Worm (Caenorhabditis elegans) whole organism, young adult: ENCODE data around the gene F40G9.7.
A peak's percentile ranks its signal among the peaks of the same experiment; 100 is the strongest.

ENCODE experiments used
- B0035.1 ChIP-seq: sonication (generic microtip); optimal IDR thresholded peaks from 2 replicates; lab custom pipeline; 2016; ENCODE audit warnings: missing genetic modification characterization, mild to moderate bottlenecking, missing compliant biosample characterization, missing genotype, missing genetic modification reagents
- C06A6.2 ChIP-seq: fragments of 200-800 bp; sonication (Bioruptor generic); conservative IDR thresholded peaks from 2 replicates; pipeline ENCODE4 v1.3.6; 2022; ENCODE audit warnings: missing genetic modification characterization, missing compliant biosample characterization
- F33H1.4 ChIP-seq: fragments of 200-800 bp; sonication (Bioruptor generic); IDR thresholded peaks from 2 replicates; pipeline ENCODE4 v1.3.6; 2022; ENCODE audit warnings: missing genetic modification reagents, missing genetic modification characterization, missing compliant biosample characterization
- F37B4.10 ChIP-seq: fragments of 200-800 bp; sonication (Bioruptor generic); IDR thresholded peaks from 2 replicates; pipeline ENCODE4 v1.3.6; 2022; ENCODE audit warnings: missing genetic modification characterization, missing compliant biosample characterization
- F57A8.1 ChIP-seq: fragments of 200-800 bp; sonication (Bioruptor generic); optimal IDR thresholded peaks from 2 replicates; lab custom pipeline; 2018; ENCODE audit warnings: mild to moderate bottlenecking, missing genetic modification characterization, moderate library complexity, missing compliant biosample characterization
- K11D2.4 ChIP-seq: fragments of 200-800 bp; sonication (Bioruptor generic); IDR thresholded peaks from 2 replicates; pipeline ENCODE4 v1.3.6; 2022; ENCODE audit warnings: missing genetic modification reagents, missing genetic modification characterization, missing compliant biosample characterization
- Y67H2A.10 ChIP-seq: fragments of 200-800 bp; sonication (Bioruptor generic); conservative IDR thresholded peaks from 2 replicates; pipeline ENCODE4 v1.3.6; 2022; ENCODE audit warnings: missing genetic modification reagents, missing genetic modification characterization, missing compliant biosample characterization
- Y95B8A.8 ChIP-seq: fragments of 200-800 bp; sonication (Bioruptor generic); IDR thresholded peaks from 2 replicates; pipeline ENCODE4 v1.3.6; 2022; ENCODE audit warnings: missing genetic modification reagents, missing genetic modification characterization, missing compliant biosample characterization
- atf-7 ChIP-seq: sonication (generic microtip); optimal IDR thresholded peaks from 2 replicates; lab custom pipeline; 2017; ENCODE audit warnings: mild to moderate bottlenecking, missing genetic modification characterization, missing compliant biosample characterization
- attf-6 ChIP-seq: fragments of 200-800 bp; sonication (Bioruptor generic); IDR thresholded peaks from 2 replicates; pipeline ENCODE4 v1.3.6; 2022; ENCODE audit warnings: missing genetic modification reagents, missing genetic modification characterization, missing compliant biosample characterization
- cebp-1 ChIP-seq, 2 experiments: fragments of 200-800 bp in 1 of 2; sonication (Bioruptor generic) in 1 of 2; sonication (generic microtip) in 1 of 2; IDR thresholded peaks in 1 of 2; optimal IDR thresholded peaks in 1 of 2; 2 replicates each; pipeline versions ENCODE4 v1.3.6 to Lab custom; 2017 to 2022; ENCODE audit warnings: missing compliant biosample characterization in 2 of 2, missing genetic modification characterization in 2 of 2, mild to moderate bottlenecking in 1 of 2, missing genetic modification reagents in 1 of 2, moderate library complexity in 1 of 2
- dox-1 ChIP-seq: fragments of 200-800 bp; sonication (Bioruptor generic); IDR thresholded peaks from 2 replicates; pipeline ENCODE4 v1.3.6; 2022; ENCODE audit warnings: missing genetic modification reagents, missing genetic modification characterization, missing compliant biosample characterization
- egl-18 ChIP-seq: fragments of 200-800 bp; sonication (Bioruptor generic); IDR thresholded peaks from 2 replicates; pipeline ENCODE4 v1.3.6; 2022; ENCODE audit warnings: missing genetic modification reagents, missing genetic modification characterization, missing compliant biosample characterization
- egl-44 ChIP-seq: fragments of 200-800 bp; sonication (Bioruptor generic); IDR thresholded peaks from 2 replicates; pipeline ENCODE4 v1.3.6; 2022; ENCODE audit warnings: missing genetic modification reagents, missing genetic modification characterization, missing compliant biosample characterization
- egrh-3 ChIP-seq: fragments of 200-800 bp; sonication (Bioruptor generic); IDR thresholded peaks from 2 replicates; pipeline ENCODE4 v1.3.6; 2022; ENCODE audit warnings: missing genetic modification reagents, missing genetic modification characterization, missing compliant biosample characterization
- ets-4 ChIP-seq: fragments of 200-800 bp; sonication (Bioruptor generic); optimal IDR thresholded peaks from 2 replicates; lab custom pipeline; 2018; ENCODE audit warnings: mild to moderate bottlenecking, missing genetic modification characterization, missing compliant biosample characterization
- hmg-1.2 ChIP-seq: fragments of 200-800 bp; sonication (Bioruptor generic); IDR thresholded peaks from 2 replicates; pipeline ENCODE4 v1.3.6; 2022; ENCODE audit warnings: missing genetic modification reagents, missing genetic modification characterization, missing compliant biosample characterization
- let-526 ChIP-seq: fragments of 200-800 bp; sonication (Bioruptor generic); IDR thresholded peaks from 2 replicates; pipeline ENCODE4 v1.3.6; 2022; ENCODE audit warnings: missing genetic modification reagents, missing genetic modification characterization, missing compliant biosample characterization
- let-607 ChIP-seq, 2 experiments: fragments of 200-800 bp in 1 of 2; sonication (Bioruptor generic) in 1 of 2; sonication (generic microtip) in 1 of 2; optimal IDR thresholded peaks; 2 replicates each; lab custom pipeline; 2016 to 2018; ENCODE audit warnings: mild to moderate bottlenecking in 2 of 2, missing compliant biosample characterization in 2 of 2, missing genetic modification characterization in 2 of 2, moderate library complexity in 2 of 2, missing genotype in 1 of 2
- lin-26 ChIP-seq: fragments of 200-800 bp; sonication (Bioruptor generic); IDR thresholded peaks from 2 replicates; pipeline ENCODE4 v1.3.6; 2022; ENCODE audit warnings: missing genetic modification reagents, missing genetic modification characterization, missing compliant biosample characterization
- lin-40 ChIP-seq: sonication (generic microtip); optimal IDR thresholded peaks from 2 replicates; lab custom pipeline; 2016; ENCODE audit warnings: missing genetic modification characterization, mild to moderate bottlenecking, missing compliant biosample characterization, missing genotype, missing genetic modification reagents
- lin-54 ChIP-seq: fragments of 200-800 bp; sonication (Bioruptor generic); optimal IDR thresholded peaks from 2 replicates; lab custom pipeline; 2018; ENCODE audit warnings: mild to moderate bottlenecking, missing genetic modification characterization, missing compliant biosample characterization
- lsl-1 ChIP-seq: fragments of 200-800 bp; sonication (Bioruptor generic); optimal IDR thresholded peaks from 2 replicates; lab custom pipeline; 2018; ENCODE audit warnings: mild to moderate bottlenecking, missing genetic modification characterization, moderate library complexity, missing compliant biosample characterization
- madf-10 ChIP-seq: sonication (generic microtip); optimal IDR thresholded peaks from 2 replicates; lab custom pipeline; 2016; ENCODE audit warnings: mild to moderate bottlenecking, missing genetic modification characterization, missing compliant biosample characterization
- mxl-1 ChIP-seq: sonication (generic microtip); optimal IDR thresholded peaks from 2 replicates; lab custom pipeline; 2016; ENCODE audit warnings: missing genetic modification characterization, missing compliant biosample characterization
- nfya-2 ChIP-seq: fragments of 200-800 bp; sonication (Bioruptor generic); IDR thresholded peaks from 2 replicates; pipeline ENCODE4 v1.3.6; 2022; ENCODE audit warnings: missing genetic modification reagents, missing genetic modification characterization, missing compliant biosample characterization
- nhr-120 ChIP-seq: fragments of 200-800 bp; sonication (Bioruptor generic); IDR thresholded peaks from 2 replicates; pipeline ENCODE4 v1.3.6; 2022; ENCODE audit warnings: missing genetic modification characterization, missing compliant biosample characterization
- nhr-80 ChIP-seq: sonication (generic microtip); optimal IDR thresholded peaks from 2 replicates; lab custom pipeline; 2016; ENCODE audit warnings: missing genetic modification characterization, missing compliant biosample characterization
- nhr-90 ChIP-seq: sonication (generic microtip); optimal IDR thresholded peaks from 2 replicates; lab custom pipeline; 2016; ENCODE audit warnings: missing genotype, mild to moderate bottlenecking, missing genetic modification characterization, missing compliant biosample characterization
- pbrm-1 ChIP-seq: fragments of 200-800 bp; sonication (Bioruptor generic); IDR thresholded peaks from 2 replicates; pipeline ENCODE4 v1.3.6; 2022; ENCODE audit warnings: missing genetic modification reagents, missing genetic modification characterization, missing compliant biosample characterization
- pha-4 ChIP-seq: fragments of 150-350 bp; sonication (generic microtip); optimal IDR thresholded peaks from 2 replicates; lab custom pipeline; 2014; ENCODE audit warnings: missing biosample characterization, missing genetic modification reagents, missing genetic modification characterization
- sdz-38 ChIP-seq: sonication (generic microtip); optimal IDR thresholded peaks from 2 replicates; lab custom pipeline; 2016; ENCODE audit warnings: missing genotype, missing genetic modification characterization, missing compliant biosample characterization
- snpc-3.4 ChIP-seq: sonication (generic microtip); optimal IDR thresholded peaks from 2 replicates; lab custom pipeline; 2017; ENCODE audit warnings: missing genetic modification characterization, mild to moderate bottlenecking, missing compliant biosample characterization, antibody characterized with exemption, moderate library complexity, missing genotype, missing genetic modification reagents
- snpc-4 ChIP-seq, 5 experiments: fragments of 150-350 bp in 1 of 5; sonication (generic microtip) in 4 of 5; optimal IDR thresholded peaks; 2 replicates each; lab custom pipeline; 2014 to 2018; ENCODE audit warnings: missing genetic modification characterization in 5 of 5, missing biosample characterization in 3 of 5, antibody characterized with exemption in 2 of 5, mild to moderate bottlenecking in 2 of 5, missing compliant biosample characterization in 2 of 5, missing genotype in 2 of 5, moderate library complexity in 2 of 5, missing genetic modification reagents in 1 of 5
- tbp1 ChIP-seq: fragments of 200-800 bp; sonication (Bioruptor generic); optimal IDR thresholded peaks from 2 replicates; lab custom pipeline; 2018; ENCODE audit warnings: mild to moderate bottlenecking, missing genetic modification characterization, missing compliant biosample characterization
- unc-62 ChIP-seq: fragments of 150-350 bp; optimal IDR thresholded peaks from 2 replicates; lab custom pipeline; 2014; ENCODE audit warnings: missing biosample characterization, missing genetic modification reagents, missing genetic modification characterization
- ztf-18 ChIP-seq: sonication (generic microtip); optimal IDR thresholded peaks from 2 replicates; lab custom pipeline; 2016; ENCODE audit warnings: missing genotype, mild to moderate bottlenecking, missing genetic modification characterization, missing compliant biosample characterization
- ztf-22 ChIP-seq: fragments of 200-800 bp; sonication (Bioruptor generic); optimal IDR thresholded peaks from 2 replicates; lab custom pipeline; 2018; ENCODE audit warnings: mild to moderate bottlenecking, missing genetic modification characterization, moderate library complexity, missing compliant biosample characterization
- ztf-6 ChIP-seq: fragments of 200-800 bp; sonication (Bioruptor generic); IDR thresholded peaks from 2 replicates; pipeline ENCODE4 v1.3.6; 2022; ENCODE audit warnings: missing genetic modification reagents, missing genetic modification characterization, missing compliant biosample characterization

F40G9.7 gene

ce11 chrIII:147570-148076 is 17.9 kb upstream of the F40G9.7 start, which contains the start of gene sqst-5:
sqst-5 (minus strand) TSS chrIII:147620.
- TF ChIP-seq nhr-80 (tag; lab: Kevin White, UChicago) (peak; percentile 69), dox-1 (GFP tag; lab: Robert Waterston, UW) (no peak)
- TF ChIP-seq, all 124 proteins: peak for 1

ce11 chrIII:149132-149531 is 16.4 kb upstream of the F40G9.7 start:
- TF ChIP-seq nhr-90 (tag; lab: Kevin White, UChicago), result no peak
- TF ChIP-seq nfya-2, result no peak
- no peak for TF ChIP-seq egrh-3 (GFP tag; lab: Robert Waterston, UW)
- TF ChIP-seq pbrm-1, result no peak
- TF ChIP-seq F57A8.1 (GFP tag; lab: Kevin White, UChicago), result no peak

- 0 out of 2 replicates have a peak, but pooled peaks have one; percentile 51 for TF ChIP-seq F37B4.10 (GFP tag; lab: Robert Waterston, UW)
- no peak for TF ChIP-seq pha-4 (tag; lab: Kevin White, UChicago)
- no peak for TF ChIP-seq K11D2.4 (GFP tag; lab: Robert Waterston, UW)
- 0 out of 2 replicates have a peak, but pooled peaks have one; percentile 30 for TF ChIP-seq lin-26 (GFP tag; lab: Robert Waterston, UW)
- TF ChIP-seq snpc-4 (GFP tag; optimal IDR thresholded peaks at IDR 0.05; lab: Kevin White, UChicago), result no peak
- TF ChIP-seq snpc-4 (tag; optimal IDR thresholded peaks at IDR 0.05; lab: Kevin White, UChicago), result peak in 2 of 4 experiments; percentile 67 to 85
- 0 out of 2 replicates have a peak, but pooled peaks have one; percentile 12 for TF ChIP-seq ztf-6
- no peak for TF ChIP-seq let-526 (GFP tag; lab: Robert Waterston, UW)
- TF ChIP-seq, all 124 proteins: peak for 4
These were observed 14.4 kb upstream of the F40G9.7 start for ce11 chrIII:151084-151483.

DNA sequence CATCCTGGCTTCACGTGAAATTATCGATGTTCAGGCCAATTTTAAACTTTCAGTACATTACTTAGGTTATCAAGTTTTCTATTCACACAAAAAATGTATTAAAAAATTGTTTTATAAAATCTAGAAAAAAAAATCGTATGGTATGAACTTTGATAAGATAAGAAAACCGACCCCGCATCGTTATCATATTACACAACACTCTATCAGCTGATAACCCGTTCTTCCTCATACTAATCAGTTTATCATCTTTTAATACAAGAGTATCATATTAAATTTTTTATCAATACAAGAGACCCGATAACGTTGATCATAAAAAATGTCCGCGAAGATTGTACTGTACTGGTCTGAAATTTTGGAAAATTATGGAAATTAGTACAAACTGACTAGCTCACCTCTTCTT is 11.3 kb upstream of the F40G9.7 start:
- TF ChIP-seq ztf-22, result peak; percentile 52
- TF ChIP-seq ets-4 (GFP tag; lab: Kevin White, UChicago), result peak; percentile 19
- peak; percentile 40 for TF ChIP-seq atf-7 (tag; lab: Kevin White, UChicago)
- TF ChIP-seq let-607 (tag; optimal IDR thresholded peaks at IDR 0.05; lab: Kevin White, UChicago), result no peak
- TF ChIP-seq nhr-80 (tag; lab: Kevin White, UChicago), result peak; percentile 96
- peak; percentile 5 for TF ChIP-seq tbp1
- no peak for TF ChIP-seq B0035.1 (tag; lab: Kevin White, UChicago)
- TF ChIP-seq C06A6.2 (GFP tag; lab: Robert Waterston, UW), result no peak
- TF ChIP-seq hmg-1.2 (GFP tag; lab: Robert Waterston, UW), result no peak
- TF ChIP-seq, all 124 proteins: peak for 5

DNA sequence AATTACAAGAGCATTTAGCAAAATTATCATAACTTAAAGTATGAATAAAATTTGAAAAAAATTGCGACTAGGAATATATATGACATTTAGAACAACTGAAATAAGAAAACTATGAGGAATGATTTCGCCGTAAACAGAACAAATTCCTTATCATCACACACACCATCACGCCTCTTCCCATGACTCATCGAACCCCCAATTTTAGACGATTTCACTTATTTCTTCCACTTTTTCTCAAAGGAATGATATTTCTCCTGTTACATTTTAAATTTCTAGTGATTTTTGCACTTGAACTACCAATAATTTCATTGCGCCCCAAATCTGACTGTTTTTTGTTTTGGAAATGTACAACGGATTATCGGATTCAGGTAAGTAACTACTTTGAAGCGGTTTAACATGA is 8.8 kb upstream of the F40G9.7 start, which contains the start of the genes zig-13 and ver-1:
Gene zig-13 (minus strand): TSS at position 101 of the 400 bp plus-strand sequence.
Gene ver-1 (plus strand): TSS at position 180 of the 400 bp plus-strand sequence.
- no peak for TF ChIP-seq lin-40
- no peak for TF ChIP-seq F37B4.10 (GFP tag; lab: Robert Waterston, UW)
- no peak for TF ChIP-seq lin-54 (GFP tag; lab: Kevin White, UChicago)
- no peak for TF ChIP-seq egl-44
- TF ChIP-seq ztf-18 (tag; lab: Kevin White, UChicago), result no peak
- no peak for TF ChIP-seq nhr-90 (tag; lab: Kevin White, UChicago)
- no peak for TF ChIP-seq egl-18
- TF ChIP-seq madf-10, result no peak
- no peak for TF ChIP-seq mxl-1 (tag; lab: Kevin White, UChicago)
- TF ChIP-seq cebp-1 (GFP tag; IDR thresholded peaks at IDR 0.05; lab: Robert Waterston, UW), result no peak
- no peak for TF ChIP-seq cebp-1 (tag; optimal IDR thresholded peaks at IDR 0.05; lab: Kevin White, UChicago)
- TF ChIP-seq snpc-3.4 (tag; lab: Kevin White, UChicago), result no peak
- TF ChIP-seq ztf-22, result no peak
- TF ChIP-seq F33H1.4, result no peak
- TF ChIP-seq nhr-120, result no peak
- TF ChIP-seq attf-6 (GFP tag; lab: Robert Waterston, UW), result no peak
- TF ChIP-seq Y95B8A.8, result no peak
- no peak for TF ChIP-seq sdz-38
- no peak for TF ChIP-seq Y67H2A.10 (GFP tag; lab: Robert Waterston, UW)
- no peak for TF ChIP-seq lsl-1 (GFP tag; lab: Kevin White, UChicago)
- TF ChIP-seq unc-62 (GFP tag; lab: Kevin White, UChicago), result no peak
